Fruit fly (Drosophila melanogaster) S2 (cell line): ENCODE data around the gene CG32192.

Experiments
- CG8478 ChIP-seq: fragments of >200 bp; optimal IDR thresholded peaks from 2 replicates; lab custom pipeline; 2018
- CTCF ChIP-seq, 2 experiments: fragments of >200 bp; optimal IDR thresholded peaks; 2 replicates each; lab custom pipeline; 2018

DNA sequence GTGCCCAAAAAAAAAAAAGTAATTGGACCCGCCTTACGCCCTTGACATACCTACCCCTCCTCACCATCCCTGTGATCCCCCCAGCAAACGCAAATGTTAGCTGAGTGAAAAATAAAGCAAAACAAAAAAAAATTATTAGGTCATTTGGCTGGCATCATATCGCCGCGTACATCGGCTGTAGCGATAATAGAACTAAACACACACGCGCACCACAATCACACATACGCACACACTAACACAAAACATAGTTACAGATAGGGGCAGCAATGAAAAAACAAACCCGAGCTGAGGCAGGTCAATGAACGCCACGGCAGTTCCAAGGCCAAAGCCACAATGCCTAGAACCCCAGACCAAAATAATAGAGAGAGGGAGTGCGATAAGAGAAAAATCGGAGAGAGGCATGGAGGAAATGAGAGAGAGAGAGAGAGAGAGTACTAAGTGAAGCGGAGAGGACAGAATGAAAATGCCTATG lies 17.6 kb upstream of the CG32192 start:
- no peak for TF ChIP-seq CG8478 (lab: Kevin White, UChicago)
- TF ChIP-seq CTCF (optimal IDR thresholded peaks at IDR 0.05; lab: Kevin White, UChicago) = no peak
